Fruit fly (Drosophila melanogaster) whole organism, embryonic: ENCODE data around the gene mal.

Experiments
- Antp ChIP-seq: fragments of 200-800 bp; sonication (Bioruptor generic); optimal IDR thresholded peaks from 3 replicates; lab custom pipeline; 2016; ENCODE audit warnings: missing biosample characterization, missing genetic modification characterization
- Bteb2 ChIP-seq: fragments of 200-800 bp; sonication (Bioruptor generic); optimal IDR thresholded peaks from 2 replicates; lab custom pipeline; 2016; ENCODE audit warnings: missing biosample characterization, missing genetic modification characterization
- CG1024 ChIP-seq: fragments of 200-800 bp; sonication (Bioruptor generic); IDR thresholded peaks from 2 replicates; pipeline ENCODE4 v1.3.6; 2022; ENCODE audit warnings: missing biosample characterization, missing genetic modification characterization
- CG10654 ChIP-seq: fragments of 200-800 bp; sonication (Bioruptor generic); optimal IDR thresholded peaks from 2 replicates; lab custom pipeline; 2016; ENCODE audit warnings: missing biosample characterization, missing genetic modification characterization
- CG12071 ChIP-seq: fragments of 200-800 bp; sonication (Bioruptor generic); optimal IDR thresholded peaks from 3 replicates; lab custom pipeline; 2018; ENCODE audit warnings: missing biosample characterization, mild to moderate bottlenecking, missing genetic modification characterization
- CG13424 ChIP-seq: fragments of 200-800 bp; sonication (Bioruptor generic); optimal IDR thresholded peaks from 2 replicates; lab custom pipeline; 2019; ENCODE audit warnings: missing biosample characterization, mild to moderate bottlenecking, missing genetic modification characterization, moderate library complexity
- CG15269 ChIP-seq: fragments of 200-800 bp; sonication (Bioruptor generic); optimal IDR thresholded peaks from 2 replicates; lab custom pipeline; 2018; ENCODE audit warnings: missing biosample characterization, mild to moderate bottlenecking, missing genetic modification characterization, moderate library complexity
- CG16779 ChIP-seq: fragments of 200-800 bp; sonication (Bioruptor generic); IDR thresholded peaks from 2 replicates; pipeline ENCODE4 v1.3.6; 2022; ENCODE audit warnings: missing biosample characterization, missing genetic modification characterization
- CG17328 ChIP-seq: fragments of 200-800 bp; sonication (Bioruptor generic); IDR thresholded peaks from 2 replicates; pipeline ENCODE4 v1.3.6; 2022; ENCODE audit warnings: missing biosample characterization, missing genetic modification characterization
- CG3281 ChIP-seq: fragments of 200-800 bp; sonication (Bioruptor generic); optimal IDR thresholded peaks from 3 replicates; lab custom pipeline; 2017; ENCODE audit warnings: missing biosample characterization, mild to moderate bottlenecking, missing genetic modification characterization
- CG4328 ChIP-seq: fragments of 200-800 bp; sonication (Bioruptor generic); optimal IDR thresholded peaks from 3 replicates; lab custom pipeline; 2017; ENCODE audit warnings: missing biosample characterization, missing genetic modification reagents, missing genetic modification characterization
- CG6272 ChIP-seq: fragments of 200-800 bp; sonication (Bioruptor generic); IDR thresholded peaks from 2 replicates; pipeline ENCODE4 v1.3.6; 2022; ENCODE audit warnings: missing biosample characterization, missing genetic modification characterization
- CG6791 ChIP-seq: fragments of 200-800 bp; sonication (Bioruptor generic); IDR thresholded peaks from 3 replicates; pipeline ENCODE4 v1.3.6; 2022; ENCODE audit warnings: missing biosample characterization, missing genetic modification characterization; ENCODE audit not compliant: partially characterized antibody
- CG7271 ChIP-seq: fragments of 200-800 bp; sonication (Bioruptor generic); optimal IDR thresholded peaks from 2 replicates; lab custom pipeline; 2018; ENCODE audit warnings: missing biosample characterization, mild to moderate bottlenecking, missing genetic modification characterization, moderate library complexity
- CG7357 ChIP-seq: fragments of 200-800 bp; sonication (Bioruptor generic); IDR thresholded peaks from 3 replicates; pipeline ENCODE4 v1.3.6; 2022; ENCODE audit warnings: missing biosample characterization, missing genetic modification characterization
- CG8478 ChIP-seq: fragments of >200 bp; optimal IDR thresholded peaks from 2 replicates; lab custom pipeline; 2018
- CG9215 ChIP-seq: fragments of 200-800 bp; sonication (Bioruptor generic); IDR thresholded peaks from 2 replicates; pipeline ENCODE4 v1.3.6; 2022; ENCODE audit warnings: missing biosample characterization, missing genetic modification characterization
- CG9932 ChIP-seq: fragments of 200-800 bp; sonication (Bioruptor generic); IDR thresholded peaks from 2 replicates; pipeline ENCODE4 v1.3.6; 2022; ENCODE audit warnings: missing biosample characterization, missing genetic modification characterization
- CrebB ChIP-seq: fragments of 200-800 bp; sonication (Bioruptor generic); optimal IDR thresholded peaks from 3 replicates; lab custom pipeline; 2018; ENCODE audit warnings: missing biosample characterization, mild to moderate bottlenecking, missing genetic modification characterization
- Dfd ChIP-seq, 2 experiments: fragments of >200 bp; optimal IDR thresholded peaks; 2 replicates each; lab custom pipeline; 2017; ENCODE audit warnings: missing biosample characterization in 2 of 2, missing genetic modification characterization in 2 of 2
- Ets97D ChIP-seq: fragments of 200-800 bp; sonication (Bioruptor generic); optimal IDR thresholded peaks from 3 replicates; lab custom pipeline; 2016; ENCODE audit warnings: missing biosample characterization, missing genetic modification characterization
- Jarid2 ChIP-seq: fragments of 200-800 bp; sonication (Bioruptor generic); optimal IDR thresholded peaks from 3 replicates; lab custom pipeline; 2017; ENCODE audit warnings: mild to moderate bottlenecking, missing biosample characterization, missing genetic modification reagents, missing genetic modification characterization
- Scr ChIP-seq: fragments of 200-800 bp; sonication (Bioruptor generic); IDR thresholded peaks from 2 replicates; pipeline ENCODE4 v1.3.6; 2022; ENCODE audit warnings: missing biosample characterization, missing genetic modification characterization; ENCODE audit not compliant: partially characterized antibody
- Sry-δ ChIP-seq: fragments of 200-800 bp; sonication (Bioruptor generic); optimal IDR thresholded peaks from 2 replicates; lab custom pipeline; 2016; ENCODE audit warnings: missing biosample characterization, missing genetic modification characterization
- Ssrp ChIP-seq: fragments of 200-800 bp; sonication (Bioruptor generic); optimal IDR thresholded peaks from 2 replicates; lab custom pipeline; 2018; ENCODE audit warnings: missing biosample characterization, mild to moderate bottlenecking, missing genetic modification characterization, moderate library complexity
- Taf1 ChIP-seq: fragments of 200-800 bp; sonication (Bioruptor generic); IDR thresholded peaks from 2 replicates; pipeline ENCODE4 v1.3.6; 2022; ENCODE audit warnings: missing biosample characterization, missing genetic modification characterization
- bbx ChIP-seq: fragments of 200-800 bp; sonication (Bioruptor generic); IDR thresholded peaks from 2 replicates; pipeline ENCODE4 v1.3.6; 2022; ENCODE audit warnings: missing biosample characterization, missing genetic modification characterization; ENCODE audit not compliant: partially characterized antibody
- chm ChIP-seq: fragments of 200-800 bp; sonication (Bioruptor generic); IDR thresholded peaks from 2 replicates; pipeline ENCODE4 v1.3.6; 2022; ENCODE audit warnings: missing biosample characterization, missing genetic modification characterization
- chn ChIP-seq: fragments of 200-800 bp; sonication (Bioruptor generic); optimal IDR thresholded peaks from 2 replicates; lab custom pipeline; 2016; ENCODE audit warnings: missing biosample characterization, missing genetic modification characterization
- crp ChIP-seq, 2 experiments: fragments of 200-800 bp; sonication (Bioruptor generic); optimal IDR thresholded peaks; 2 replicates in 1 of 2; 3 replicates in 1 of 2; lab custom pipeline; 2017; ENCODE audit warnings: missing biosample characterization in 2 of 2, missing genetic modification characterization in 2 of 2, mild to moderate bottlenecking in 1 of 2, moderate library complexity in 1 of 2
- cwo ChIP-seq: fragments of 200-800 bp; sonication (Bioruptor generic); optimal IDR thresholded peaks from 3 replicates; lab custom pipeline; 2017; ENCODE audit warnings: missing biosample characterization, missing genetic modification characterization, mild to moderate bottlenecking, moderate library complexity, missing genetic modification reagents
- danr ChIP-seq: fragments of 200-800 bp; sonication (Bioruptor generic); IDR thresholded peaks from 2 replicates; pipeline ENCODE4 v1.3.6; 2022; ENCODE audit warnings: missing biosample characterization, missing genetic modification characterization
- dati ChIP-seq: fragments of 200-800 bp; sonication (Bioruptor generic); IDR thresholded peaks from 2 replicates; pipeline ENCODE4 v1.3.6; 2022; ENCODE audit warnings: missing biosample characterization, missing genetic modification characterization
- dimm ChIP-seq: fragments of 200-800 bp; sonication (Bioruptor generic); IDR thresholded peaks from 2 replicates; pipeline ENCODE4 v1.3.6; 2022; ENCODE audit warnings: missing biosample characterization, missing genetic modification characterization
- dpn ChIP-seq, 2 experiments: fragments of 200-800 bp; sonication (Bioruptor generic); optimal IDR thresholded peaks; 3 replicates each; lab custom pipeline; 2016; ENCODE audit warnings: missing biosample characterization in 2 of 2, missing genetic modification characterization in 2 of 2
- emc ChIP-seq: fragments of 200-800 bp; sonication (Bioruptor generic); optimal IDR thresholded peaks from 2 replicates; lab custom pipeline; 2016; ENCODE audit warnings: missing biosample characterization, missing genetic modification characterization
- gcm2 ChIP-seq: fragments of 200-800 bp; sonication (Bioruptor generic); optimal IDR thresholded peaks from 2 replicates; lab custom pipeline; 2016; ENCODE audit warnings: missing biosample characterization, missing genetic modification characterization
- grn ChIP-seq: fragments of 200-800 bp; sonication (Bioruptor generic); optimal IDR thresholded peaks from 3 replicates; lab custom pipeline; 2017; ENCODE audit warnings: missing biosample characterization, missing genetic modification characterization
- gro ChIP-seq: fragments of 200-800 bp; sonication (Bioruptor generic); optimal IDR thresholded peaks from 2 replicates; lab custom pipeline; 2016; ENCODE audit warnings: missing biosample characterization, missing genetic modification characterization
- gsb-n ChIP-seq: fragments of 200-800 bp; sonication (Bioruptor generic); optimal IDR thresholded peaks from 3 replicates; lab custom pipeline; 2018; ENCODE audit warnings: missing biosample characterization, mild to moderate bottlenecking, missing genetic modification characterization
- ham ChIP-seq: fragments of 200-800 bp; sonication (Bioruptor generic); IDR thresholded peaks from 2 replicates; pipeline ENCODE4 v1.3.6; 2022; ENCODE audit warnings: missing biosample characterization, missing genetic modification characterization
- hb ChIP-seq: fragments of 200-800 bp; sonication (Bioruptor generic); IDR thresholded peaks from 3 replicates; pipeline ENCODE4 v1.3.6; 2022; ENCODE audit warnings: missing biosample characterization, missing genetic modification characterization; ENCODE audit not compliant: partially characterized antibody
- maf-S ChIP-seq: fragments of 200-800 bp; sonication (Bioruptor generic); optimal IDR thresholded peaks from 2 replicates; lab custom pipeline; 2016; ENCODE audit warnings: missing biosample characterization, missing genetic modification characterization
- peb ChIP-seq: fragments of 200-800 bp; sonication (Bioruptor generic); IDR thresholded peaks from 2 replicates; pipeline ENCODE4 v1.3.6; 2022; ENCODE audit warnings: missing biosample characterization, missing genetic modification characterization
- prd ChIP-seq, 3 experiments: fragments of >200 bp in 2 of 3; fragments of 200-800 bp in 1 of 3; sonication (Bioruptor generic) in 1 of 3; optimal IDR thresholded peaks in 2 of 3; IDR thresholded peaks in 1 of 3; 2 replicates in 2 of 3; 3 replicates in 1 of 3; pipeline versions ENCODE4 v1.3.6 to Lab custom; 2017 to 2022; ENCODE audit warnings: missing biosample characterization in 1 of 3, missing genetic modification characterization in 1 of 3
- psq ChIP-seq: fragments of 200-800 bp; sonication (Bioruptor generic); optimal IDR thresholded peaks from 2 replicates; lab custom pipeline; 2017; ENCODE audit warnings: missing biosample characterization, missing genetic modification characterization
- rib ChIP-seq: fragments of 200-800 bp; sonication (Bioruptor generic); IDR thresholded peaks from 2 replicates; pipeline ENCODE4 v1.3.6; 2022; ENCODE audit warnings: missing biosample characterization, missing genetic modification characterization
- sug ChIP-seq: fragments of 200-800 bp; optimal IDR thresholded peaks from 2 replicates; lab custom pipeline; 2019; ENCODE audit warnings: missing biosample characterization, mild to moderate bottlenecking, missing genetic modification characterization, moderate library complexity
- unc-4 ChIP-seq: fragments of 200-800 bp; sonication (Bioruptor generic); IDR thresholded peaks from 2 replicates; pipeline ENCODE4 v1.3.6; 2022; ENCODE audit warnings: missing biosample characterization, missing genetic modification characterization; ENCODE audit not compliant: partially characterized antibody

mal gene

dm6 chrX:20429482-20430204, at the start of gene mal, which contains the start of gene CG11710:
Gene mal (plus strand): TSS chrX:20429675.
Gene CG11710 (minus strand): TSS chrX:20429673.
- no peak for TF ChIP-seq Jarid2 (GFP tag; lab: Kevin White, UChicago)
- TF ChIP-seq rib = no peak
- TF ChIP-seq CG9932 = peak; percentile 78
- no peak for TF ChIP-seq hb (GFP tag; lab: Robert Waterston, UW)
- 0 out of 2 replicates have a peak, but pooled peaks have one; percentile 33 for TF ChIP-seq dimm (GFP tag; lab: Robert Waterston, UW)
- TF ChIP-seq chn (GFP tag; lab: Kevin White, UChicago) = peak; percentile 61
- peak; percentile 42; the same call in 1 of the 2 replicates for TF ChIP-seq CG6272 (GFP tag; lab: Robert Waterston, UW)
- peak; percentile 50 for TF ChIP-seq Antp (GFP tag; lab: Kevin White, UChicago)
- TF ChIP-seq grn (GFP tag; lab: Kevin White, UChicago) = no peak
- TF ChIP-seq CG9215 = peak; percentile 79
- peak; percentile 72 for TF ChIP-seq CG10654 (GFP tag; lab: Kevin White, UChicago)
- TF ChIP-seq maf-S (GFP tag; lab: Kevin White, UChicago) = peak; percentile 48
- peak; percentile 37; the same call in 1 of the 2 replicates for TF ChIP-seq unc-4 (GFP tag; lab: Robert Waterston, UW)
- TF ChIP-seq CG7271 (tag; lab: Kevin White, UChicago) = no peak
- no peak for TF ChIP-seq CG1024 (GFP tag; lab: Robert Waterston, UW)
- TF ChIP-seq gro (GFP tag; lab: Kevin White, UChicago) = peak; percentile 84
- TF ChIP-seq danr (GFP tag; lab: Robert Waterston, UW) = peak; percentile 44; the same call in 1 of the 2 replicates
- TF ChIP-seq CG17328 (GFP tag; lab: Robert Waterston, UW) = no peak
- TF ChIP-seq gsb-n = no peak
- no peak for TF ChIP-seq chm
- peak in 1 of 2 experiments; percentile 82 for TF ChIP-seq crp (GFP tag; optimal IDR thresholded peaks at IDR 0.05; lab: Kevin White, UChicago)
- TF ChIP-seq CG13424 = peak; percentile 88
- peak; percentile 36 for TF ChIP-seq Sry-δ
- TF ChIP-seq CG6791 (GFP tag; lab: Robert Waterston, UW) = peak; percentile 42; the same call in 2 of the 3 replicates
- TF ChIP-seq CrebB = peak; percentile 11
- no peak for TF ChIP-seq dati (GFP tag; lab: Robert Waterston, UW)
- no peak for TF ChIP-seq psq (GFP tag; lab: Kevin White, UChicago)
- TF ChIP-seq Scr (GFP tag; lab: Robert Waterston, UW) = peak; percentile 53
- TF ChIP-seq prd (optimal IDR thresholded peaks at IDR 0.05; lab: Kevin White, UChicago) = no peak
- TF ChIP-seq prd (GFP tag; IDR thresholded peaks at IDR 0.05; lab: Robert Waterston, UW) = peak; percentile 81
- TF ChIP-seq Ets97D = peak; percentile 44
- TF ChIP-seq CG4328 (GFP tag; lab: Kevin White, UChicago) = no peak
- peak; percentile 71 for TF ChIP-seq CG7357
- peak; percentile 73 for TF ChIP-seq cwo (GFP tag; lab: Kevin White, UChicago)
- peak; percentile 23; the same call in 1 of the 2 replicates for TF ChIP-seq Taf1 (GFP tag; lab: Robert Waterston, UW)
- TF ChIP-seq CG3281 = peak; percentile 84
- peak; percentile 81 for TF ChIP-seq sug (tag; lab: Kevin White, UChicago)
- TF ChIP-seq peb = peak; percentile 61; the same call in 1 of the 2 replicates
- TF ChIP-seq CG15269 = no peak
- peak; percentile 41 for TF ChIP-seq emc (GFP tag; lab: Kevin White, UChicago)
- TF ChIP-seq CG8478 (lab: Kevin White, UChicago) = no peak
- no peak for TF ChIP-seq Dfd (GFP tag; optimal IDR thresholded peaks at IDR 0.05; lab: Kevin White, UChicago)
- no peak for TF ChIP-seq gcm2 (GFP tag; lab: Kevin White, UChicago)
- no peak for TF ChIP-seq ham (GFP tag; lab: Robert Waterston, UW)
- TF ChIP-seq CG16779 (GFP tag; lab: Robert Waterston, UW) = no peak
- TF ChIP-seq Bteb2 = peak; percentile 47
- peak; percentile 67 to 78 for TF ChIP-seq dpn (GFP tag; optimal IDR thresholded peaks at IDR 0.05; lab: Kevin White, UChicago)
- no peak for TF ChIP-seq CG12071
- TF ChIP-seq Ssrp (tag; lab: Kevin White, UChicago) = no peak
- TF ChIP-seq bbx (GFP tag; lab: Robert Waterston, UW) = peak; percentile 56; the same call in 1 of the 2 replicates
